Fruit fly (Drosophila melanogaster): ENCODE data around the gene CG8475.

DNA sequence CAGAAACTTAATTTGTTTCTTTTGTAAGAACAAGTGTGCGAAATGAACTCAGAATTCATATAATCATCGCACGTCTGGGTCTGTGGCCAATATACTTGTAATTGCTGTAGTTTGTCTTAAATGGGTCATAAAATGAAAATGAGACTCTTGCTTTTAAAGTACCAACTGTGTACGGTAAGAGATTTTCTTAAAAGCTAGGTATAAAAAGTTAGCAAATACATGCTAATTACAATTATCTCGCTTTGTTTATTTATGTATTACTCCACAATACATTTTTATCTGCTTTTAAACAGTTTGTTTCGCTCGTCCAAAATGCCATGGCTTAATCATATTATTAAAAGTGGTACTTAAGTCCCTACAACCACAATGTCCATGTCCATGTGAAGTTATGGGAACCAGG, 7.0 kb upstream of the CG8475 start:
- TF ChIP-seq knrl (GFP tag; IDR thresholded peaks at IDR 0.05; ENCODE audit: partially characterized antibody) = no peak
- no peak for TF ChIP-seq CG10565 (GFP tag; optimal IDR thresholded peaks at IDR 0.05)
- no peak for TF ChIP-seq CG11696 (GFP tag; IDR thresholded peaks at IDR 0.05)
- TF ChIP-seq Nf-YC (tag; optimal IDR thresholded peaks at IDR 0.05) = no peak
- no peak for TF ChIP-seq Nf-YB (GFP tag; optimal IDR thresholded peaks at IDR 0.05)
- no peak for TF ChIP-seq btn (GFP tag; optimal IDR thresholded peaks at IDR 0.05)
